Worm (Caenorhabditis elegans) whole organism, L2 larva: Measurements from ENCODE around the gene ctf-4.

Experiments used
- aly-2 ChIP-seq: fragments of 150-350 bp; optimal IDR thresholded peaks from 2 replicates; lab custom pipeline; 2014; ENCODE audit warnings: missing biosample characterization, missing genetic modification characterization
- ama-1 ChIP-seq: fragments of 150-350 bp; optimal IDR thresholded peaks from 2 replicates; lab custom pipeline; 2018; ENCODE audit warnings: inconsistent platforms
- blmp-1 ChIP-seq: sonication (generic microtip); optimal IDR thresholded peaks from 2 replicates; lab custom pipeline; 2017; ENCODE audit warnings: missing genetic modification characterization, mild to moderate bottlenecking, missing compliant biosample characterization, antibody characterized with exemption, moderate library complexity; ENCODE audit not compliant: insufficient read depth
- ceh-82 ChIP-seq: fragments of 150-350 bp; optimal IDR thresholded peaks from 2 replicates; lab custom pipeline; 2014; ENCODE audit warnings: missing biosample characterization, missing genetic modification characterization
- elt-3 ChIP-seq: sonication (generic microtip); optimal IDR thresholded peaks from 2 replicates; lab custom pipeline; 2017; ENCODE audit warnings: missing biosample characterization, missing genetic modification characterization
- lsy-2 ChIP-seq, 2 experiments: fragments of 150-350 bp in 1 of 2; sonication (generic microtip) in 1 of 2; optimal IDR thresholded peaks; 2 replicates each; lab custom pipeline; 2014 to 2017; ENCODE audit warnings: missing biosample characterization in 2 of 2, missing genetic modification characterization in 2 of 2
- unc-55 ChIP-seq: fragments of 150-350 bp; sonication (generic microtip); optimal IDR thresholded peaks from 3 replicates; lab custom pipeline; 2014; ENCODE audit warnings: missing biosample characterization, missing genetic modification reagents, missing genetic modification characterization

- TF ChIP-seq unc-55 (GFP tag; lab: Kevin White, UChicago) (no peak), ama-1 (lab: Kevin White, UChicago) (no peak), ceh-82 (no peak), lsy-2 (tag; optimal IDR thresholded peaks at IDR 0.05; lab: Kevin White, UChicago) (no peak), blmp-1 (tag; lab: Kevin White, UChicago) (no peak), elt-3 (tag; lab: Kevin White, UChicago) (no peak), aly-2 (tag; lab: Kevin White, UChicago) (no peak)
These were observed 2.4 kb upstream of the ctf-4 start for ce11 chrV:10967594-10968273.
